Worm (Caenorhabditis elegans) whole organism, mixed stage, embryonic: Measurements from ENCODE around the gene men-1.

Experiments
- M03D4.4 ChIP-seq: sonication (generic microtip); optimal IDR thresholded peaks from 2 replicates; lab custom pipeline; 2017; ENCODE audit warnings: mild to moderate bottlenecking, missing genetic modification characterization, missing compliant biosample characterization
- blmp-1 ChIP-seq: fragments of 150-350 bp; optimal IDR thresholded peaks from 2 replicates; lab custom pipeline; 2014; ENCODE audit warnings: missing biosample characterization, missing genetic modification characterization
- ceh-83 ChIP-seq: fragments of 200-800 bp; sonication (Bioruptor generic); optimal IDR thresholded peaks from 2 replicates; lab custom pipeline; 2018; ENCODE audit warnings: mild to moderate bottlenecking, missing genetic modification characterization, missing compliant biosample characterization
- ces-1 ChIP-seq: fragments of 150-350 bp; optimal IDR thresholded peaks from 2 replicates; lab custom pipeline; 2014; ENCODE audit warnings: missing biosample characterization, missing genetic modification reagents, missing genetic modification characterization
- cnd-1 ChIP-seq: fragments of 200-800 bp; sonication (Bioruptor generic); optimal IDR thresholded peaks from 2 replicates; lab custom pipeline; 2018; ENCODE audit warnings: mild to moderate bottlenecking, missing genetic modification characterization, missing compliant biosample characterization
- drap-1 ChIP-seq: fragments of 200-800 bp; sonication (Bioruptor generic); optimal IDR thresholded peaks from 3 replicates; lab custom pipeline; 2018; ENCODE audit warnings: mild to moderate bottlenecking, missing genetic modification characterization, missing compliant biosample characterization
- elt-1 ChIP-seq: sonication (generic microtip); optimal IDR thresholded peaks from 2 replicates; lab custom pipeline; 2017; ENCODE audit warnings: missing genetic modification characterization, mild to moderate bottlenecking, missing compliant biosample characterization, antibody characterized with exemption, moderate library complexity, borderline replicate concordance; ENCODE audit not compliant: insufficient read depth
- elt-3 ChIP-seq: fragments of 150-350 bp; optimal IDR thresholded peaks from 2 replicates; lab custom pipeline; 2014; ENCODE audit warnings: missing biosample characterization, missing genetic modification characterization
- flh-1 ChIP-seq: fragments of 200-800 bp; sonication (Bioruptor generic); optimal IDR thresholded peaks from 2 replicates; lab custom pipeline; 2018; ENCODE audit warnings: mild to moderate bottlenecking, missing genetic modification characterization, moderate library complexity, missing compliant biosample characterization
- ham-2 ChIP-seq: fragments of 200-800 bp; sonication (Bioruptor generic); optimal IDR thresholded peaks from 2 replicates; lab custom pipeline; 2018; ENCODE audit warnings: mild to moderate bottlenecking, missing genetic modification characterization, missing compliant biosample characterization
- hlh-1 ChIP-seq: fragments of 150-350 bp; optimal IDR thresholded peaks from 2 replicates; lab custom pipeline; 2014; ENCODE audit warnings: missing biosample characterization, missing genetic modification reagents, missing genetic modification characterization
- lin-13 ChIP-seq: fragments of 150-350 bp; optimal IDR thresholded peaks from 2 replicates; lab custom pipeline; 2014; ENCODE audit warnings: missing biosample characterization, missing genetic modification characterization
- lin-32 ChIP-seq: fragments of 200-800 bp; sonication (Bioruptor generic); optimal IDR thresholded peaks from 2 replicates; lab custom pipeline; 2018; ENCODE audit warnings: mild to moderate bottlenecking, missing genetic modification characterization, missing compliant biosample characterization
- lsy-2 ChIP-seq: fragments of 150-350 bp; optimal IDR thresholded peaks from 2 replicates; lab custom pipeline; 2014; ENCODE audit warnings: missing biosample characterization, missing genetic modification characterization
- mab-5 ChIP-seq: fragments of 150-350 bp; optimal IDR thresholded peaks from 2 replicates; lab custom pipeline; 2014; ENCODE audit warnings: missing biosample characterization, missing genetic modification characterization
- mep-1 ChIP-seq: fragments of 150-350 bp; optimal IDR thresholded peaks from 2 replicates; lab custom pipeline; 2017; ENCODE audit warnings: missing biosample characterization, missing genetic modification reagents, missing genetic modification characterization, inconsistent platforms
- nhr-12 ChIP-seq: fragments of 150-350 bp; optimal IDR thresholded peaks from 2 replicates; lab custom pipeline; 2014; ENCODE audit warnings: missing biosample characterization, missing genetic modification characterization
- nhr-237 ChIP-seq: fragments of 150-350 bp; optimal IDR thresholded peaks from 2 replicates; lab custom pipeline; 2014; ENCODE audit warnings: missing biosample characterization, missing genetic modification characterization
- nhr-28 ChIP-seq: fragments of 150-350 bp; optimal IDR thresholded peaks from 2 replicates; lab custom pipeline; 2014; ENCODE audit warnings: missing biosample characterization, missing genetic modification characterization
- nhr-76 ChIP-seq: sonication (generic microtip); optimal IDR thresholded peaks from 2 replicates; lab custom pipeline; 2017; ENCODE audit warnings: missing biosample characterization, missing genetic modification characterization
- pha-4 ChIP-seq: fragments of 150-350 bp; optimal IDR thresholded peaks from 2 replicates; lab custom pipeline; 2018; ENCODE audit warnings: missing biosample characterization, missing genetic modification reagents, missing genetic modification characterization
- sem-2 ChIP-seq: fragments of 200-800 bp; sonication (Bioruptor generic); optimal IDR thresholded peaks from 2 replicates; lab custom pipeline; 2018; ENCODE audit warnings: mild to moderate bottlenecking, missing genetic modification characterization, missing compliant biosample characterization
- snpc-4 ChIP-seq: fragments of 150-350 bp; optimal IDR thresholded peaks from 2 replicates; lab custom pipeline; 2014; ENCODE audit warnings: missing biosample characterization, missing genetic modification characterization
- sptf-1 ChIP-seq: sonication (generic microtip); optimal IDR thresholded peaks from 2 replicates; lab custom pipeline; 2017; ENCODE audit warnings: mild to moderate bottlenecking, missing genetic modification characterization, moderate library complexity, missing compliant biosample characterization
- tbx-8 ChIP-seq: fragments of 200-800 bp; sonication (Bioruptor generic); optimal IDR thresholded peaks from 2 replicates; lab custom pipeline; 2018; ENCODE audit warnings: mild to moderate bottlenecking, missing genetic modification characterization, moderate library complexity, missing compliant biosample characterization
- unc-120 ChIP-seq: sonication (generic microtip); optimal IDR thresholded peaks from 2 replicates; lab custom pipeline; 2017; ENCODE audit warnings: missing genetic modification characterization, missing compliant biosample characterization; ENCODE audit not compliant: poor library complexity, severe bottlenecking
- unc-39 ChIP-seq: fragments of 150-350 bp; optimal IDR thresholded peaks from 2 replicates; lab custom pipeline; 2014; ENCODE audit warnings: missing biosample characterization, missing genetic modification characterization
- ztf-11 ChIP-seq: fragments of 150-350 bp; optimal IDR thresholded peaks from 2 replicates; lab custom pipeline; 2014; ENCODE audit warnings: missing biosample characterization, missing genetic modification characterization

Gene men-1

DNA sequence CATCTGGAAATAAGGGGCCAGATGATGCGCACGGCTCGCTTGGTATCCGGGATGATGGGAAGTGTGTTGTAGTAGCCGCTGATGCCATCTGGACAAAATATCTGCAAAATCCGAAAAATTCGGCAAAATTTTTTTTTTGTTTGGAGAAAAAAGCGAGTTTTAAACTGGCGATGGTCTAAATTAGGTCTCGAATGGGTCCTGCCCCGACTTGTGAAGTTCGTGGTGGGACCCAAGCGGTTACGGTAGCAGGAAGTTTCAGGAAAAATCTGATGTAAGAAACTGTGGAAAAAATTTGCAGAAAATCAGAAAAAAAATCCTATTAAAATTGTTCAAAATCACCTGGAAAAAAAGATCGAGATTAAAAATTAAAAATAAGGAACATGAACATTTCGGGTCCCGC is 9.6 kb upstream of the men-1 start, which contains the start of gene jmjd-2:
Gene jmjd-2 (minus strand): TSS at position 101 of the 400 bp plus-strand sequence.
- no peak for TF ChIP-seq mep-1 (tag; lab: Kevin White, UChicago)
- TF ChIP-seq unc-120 (tag; lab: Kevin White, UChicago), result no peak
- TF ChIP-seq lin-13, result no peak
- no peak for TF ChIP-seq nhr-237 (tag; lab: Kevin White, UChicago)
- no peak for TF ChIP-seq cnd-1
- no peak for TF ChIP-seq pha-4
- no peak for TF ChIP-seq nhr-76 (tag; lab: Kevin White, UChicago)
- no peak for TF ChIP-seq elt-1 (tag; lab: Kevin White, UChicago)
- TF ChIP-seq ceh-83 (GFP tag; lab: Kevin White, UChicago), result no peak
- TF ChIP-seq unc-39 (tag; lab: Kevin White, UChicago), result no peak
- no peak for TF ChIP-seq elt-3 (tag; lab: Kevin White, UChicago)
- no peak for TF ChIP-seq drap-1 (GFP tag; lab: Kevin White, UChicago)
- TF ChIP-seq snpc-4, result no peak
- no peak for TF ChIP-seq blmp-1 (tag; lab: Kevin White, UChicago)
- no peak for TF ChIP-seq nhr-28 (tag; lab: Kevin White, UChicago)
- TF ChIP-seq lin-32, result no peak

DNA sequence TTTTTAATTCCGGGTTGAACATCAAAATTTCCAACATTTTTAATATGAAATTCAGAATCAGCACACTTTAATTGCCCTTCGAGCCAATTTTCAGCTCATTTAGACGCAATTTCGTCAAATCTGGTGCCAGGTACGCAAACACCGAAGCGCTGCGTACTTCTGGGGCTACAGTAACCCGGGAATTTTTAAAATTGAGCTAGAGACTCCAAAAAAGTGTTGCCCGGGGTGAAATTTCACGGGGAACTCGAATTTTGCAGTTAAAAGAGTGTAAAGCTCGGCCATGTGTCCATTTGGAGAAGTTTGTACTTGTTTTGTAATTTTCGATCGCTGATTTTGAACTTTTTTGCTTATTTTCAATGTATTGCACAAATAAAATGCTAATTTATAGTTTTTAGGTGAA is 8.3 kb upstream of the men-1 start:
- TF ChIP-seq ztf-11 (tag; lab: Kevin White, UChicago), result no peak
- TF ChIP-seq nhr-237 (tag; lab: Kevin White, UChicago), result no peak
- TF ChIP-seq lin-32, result no peak
- TF ChIP-seq ham-2 (GFP tag; lab: Kevin White, UChicago), result no peak
- TF ChIP-seq pha-4, result no peak
- TF ChIP-seq lsy-2 (tag; lab: Kevin White, UChicago), result peak; percentile 29

DNA sequence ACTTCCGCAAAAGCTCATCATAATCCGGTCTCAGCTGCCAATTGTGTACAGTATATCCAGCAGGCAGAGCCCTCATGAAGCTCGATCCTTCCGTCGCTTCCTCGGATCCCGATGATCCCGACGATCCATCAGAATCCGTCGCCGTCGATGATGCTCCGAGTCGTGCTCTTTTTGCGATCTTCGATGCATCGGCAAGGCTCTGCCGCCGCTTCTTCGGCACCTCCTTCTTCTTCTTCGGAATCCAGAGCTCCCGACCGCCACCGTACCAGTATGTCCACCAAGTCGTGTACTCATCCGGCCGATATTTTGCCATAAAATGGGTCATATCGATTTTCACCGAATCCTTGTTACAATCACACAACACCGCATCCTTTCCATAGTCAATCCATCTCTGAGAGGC is 6.0 kb upstream of the men-1 start:
- no peak for TF ChIP-seq pha-4
- no peak for TF ChIP-seq tbx-8 (GFP tag; lab: Kevin White, UChicago)
- TF ChIP-seq ces-1 (GFP tag; lab: Kevin White, UChicago), result no peak
- no peak for TF ChIP-seq blmp-1 (tag; lab: Kevin White, UChicago)
- no peak for TF ChIP-seq elt-1 (tag; lab: Kevin White, UChicago)
- TF ChIP-seq M03D4.4 (tag; lab: Kevin White, UChicago), result no peak
- no peak for TF ChIP-seq mab-5 (tag; lab: Kevin White, UChicago)
- no peak for TF ChIP-seq flh-1 (GFP tag; lab: Kevin White, UChicago)
- TF ChIP-seq ham-2 (GFP tag; lab: Kevin White, UChicago), result no peak
- no peak for TF ChIP-seq unc-120 (tag; lab: Kevin White, UChicago)
- TF ChIP-seq snpc-4, result no peak
- TF ChIP-seq sem-2, result no peak
- TF ChIP-seq, all 35 proteins: peak for 0

DNA sequence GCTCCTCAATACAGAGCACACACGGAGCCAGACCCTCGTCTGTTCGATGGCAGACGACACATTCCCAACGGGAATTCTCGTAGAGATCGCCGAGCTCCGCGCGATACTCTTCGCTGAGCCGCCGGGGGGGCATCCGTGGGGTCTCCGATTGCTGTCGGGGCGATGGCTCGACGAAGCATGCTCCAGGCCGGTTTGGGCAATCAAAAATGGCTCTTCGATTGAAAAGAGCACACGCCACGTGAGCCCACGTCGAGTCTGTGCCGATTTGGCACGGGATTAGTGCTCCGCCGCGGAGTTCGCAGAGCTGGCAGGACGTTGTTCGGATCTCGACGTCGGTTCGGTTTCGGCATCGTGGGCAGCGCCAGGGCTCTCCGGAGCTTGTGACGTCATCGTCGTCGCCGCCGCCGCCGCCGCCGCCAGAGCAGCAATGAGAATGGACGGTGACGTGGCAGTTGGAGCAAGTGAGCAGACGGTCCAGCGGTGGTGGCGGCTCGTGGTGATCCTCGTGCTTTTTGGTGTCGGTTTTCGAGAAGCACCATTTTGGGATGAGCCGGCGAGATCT is 3.4 kb upstream of the men-1 start:
- TF ChIP-seq sptf-1 (no peak), elt-3 (tag; lab: Kevin White, UChicago) (no peak), hlh-1 (tag; lab: Kevin White, UChicago) (no peak), ham-2 (GFP tag; lab: Kevin White, UChicago) (peak; percentile 13), flh-1 (GFP tag; lab: Kevin White, UChicago) (no peak)

DNA sequence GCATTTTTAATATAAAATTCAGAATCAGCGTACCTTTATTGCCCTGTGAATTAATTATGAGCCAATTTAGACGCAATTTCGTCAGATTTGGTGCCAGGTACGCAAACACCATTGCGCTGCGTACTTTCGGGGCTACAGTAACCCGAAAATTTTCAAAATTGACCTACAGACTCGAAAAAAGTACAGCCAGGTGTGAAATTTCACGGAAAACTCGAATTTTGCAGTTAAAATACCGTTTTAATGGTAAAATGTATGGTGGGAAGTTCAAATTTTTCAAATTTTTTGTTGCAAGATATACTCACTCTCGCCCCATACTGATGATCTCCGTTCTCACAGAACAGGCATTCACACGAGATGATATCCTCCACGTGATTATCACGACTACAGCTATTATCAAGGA is 2.6 kb upstream of the men-1 start:
- TF ChIP-seq unc-39 (tag; lab: Kevin White, UChicago), result no peak
- TF ChIP-seq nhr-28 (tag; lab: Kevin White, UChicago), result no peak
- no peak for TF ChIP-seq ceh-83 (GFP tag; lab: Kevin White, UChicago)
- TF ChIP-seq mab-5 (tag; lab: Kevin White, UChicago), result no peak
- no peak for TF ChIP-seq blmp-1 (tag; lab: Kevin White, UChicago)
- no peak for TF ChIP-seq nhr-12 (tag; lab: Kevin White, UChicago)
